Fruit fly (Drosophila melanogaster) Kc167 (cell line): ENCODE results near the gene CG34002.

Experiments used
- Myc ChIP-seq: fragments of >200 bp; optimal IDR thresholded peaks from 2 replicates; lab custom pipeline; 2017; ENCODE audit warnings: missing external identifiers
- Sin3A ChIP-seq: fragments of >200 bp; optimal IDR thresholded peaks from 2 replicates; lab custom pipeline; 2018; ENCODE audit warnings: missing external identifiers
- insv ChIP-seq: fragments of >200 bp; optimal IDR thresholded peaks from 3 replicates; lab custom pipeline; 2018; ENCODE audit warnings: missing external identifiers
- ttk ChIP-seq: sonication (Bioruptor generic); optimal IDR thresholded peaks from 2 replicates; lab custom pipeline; 2017; ENCODE audit warnings: missing external identifiers

- TF ChIP-seq insv (lab: Kevin White, UChicago) (no peak), Sin3A (lab: Kevin White, UChicago) (no peak), ttk (lab: Kevin White, UChicago) (no peak), Myc (lab: Kevin White, UChicago) (no peak)
Measured at dm6 chr3L:17898606-17899005, 40.3 kb downstream of the CG34002 start.
